Worm (Caenorhabditis elegans): ENCODE results near the gene F55G7.3.

- TF ChIP-seq med-1 (GFP tag; optimal IDR thresholded peaks at IDR 0.05; ENCODE audit: insufficient read depth), result no peak
- TF ChIP-seq tab-1 (GFP tag; IDR thresholded peaks at IDR 0.05), result no peak
Observed at ce11 chrX:11971323-11971722, 29.5 kb upstream of the F55G7.3 start.
